Worm (Caenorhabditis elegans) whole organism, L1 larva: ENCODE results near the gene F48E8.2.

Experiments
- C04F5.9 ChIP-seq: sonication (generic microtip); optimal IDR thresholded peaks from 2 replicates; lab custom pipeline; 2016; ENCODE audit warnings: missing genetic modification characterization, missing compliant biosample characterization
- C34B4.2 ChIP-seq: sonication (generic microtip); optimal IDR thresholded peaks from 2 replicates; lab custom pipeline; 2017; ENCODE audit warnings: mild to moderate bottlenecking, missing genetic modification characterization, missing compliant biosample characterization
- F16B12.6 ChIP-seq: fragments of 150-350 bp; optimal IDR thresholded peaks from 2 replicates; lab custom pipeline; 2014; ENCODE audit warnings: missing biosample characterization, missing genetic modification characterization
- Y116A8C.19 ChIP-seq: sonication (generic microtip); optimal IDR thresholded peaks from 2 replicates; lab custom pipeline; 2016; ENCODE audit warnings: missing compliant biosample characterization, missing genetic modification characterization, borderline replicate concordance
- aha-1 ChIP-seq: fragments of 150-350 bp; optimal IDR thresholded peaks from 2 replicates; lab custom pipeline; 2014; ENCODE audit warnings: missing biosample characterization, missing genetic modification characterization
- alr-1 ChIP-seq: fragments of 200-800 bp; sonication (Bioruptor generic); optimal IDR thresholded peaks from 2 replicates; lab custom pipeline; 2018; ENCODE audit warnings: borderline replicate concordance, mild to moderate bottlenecking, missing genetic modification characterization, missing compliant biosample characterization
- blmp-1 ChIP-seq: fragments of 150-350 bp; optimal IDR thresholded peaks from 2 replicates; lab custom pipeline; 2014; ENCODE audit warnings: missing biosample characterization, missing genetic modification characterization
- ceh-8 ChIP-seq: fragments of 200-800 bp; sonication (Bioruptor generic); optimal IDR thresholded peaks from 2 replicates; lab custom pipeline; 2018; ENCODE audit warnings: mild to moderate bottlenecking, missing genetic modification characterization, moderate library complexity, missing compliant biosample characterization
- ces-1 ChIP-seq: fragments of 150-350 bp; optimal IDR thresholded peaks from 2 replicates; lab custom pipeline; 2014; ENCODE audit warnings: missing biosample characterization, missing genetic modification reagents, missing genetic modification characterization
- dsc-1 ChIP-seq: sonication (generic microtip); optimal IDR thresholded peaks from 2 replicates; lab custom pipeline; 2016; ENCODE audit warnings: mild to moderate bottlenecking, missing genetic modification characterization, missing compliant biosample characterization
- efl-3 ChIP-seq: fragments of 200-800 bp; sonication (Bioruptor generic); optimal IDR thresholded peaks from 2 replicates; lab custom pipeline; 2018; ENCODE audit warnings: mild to moderate bottlenecking, missing genetic modification characterization, missing compliant biosample characterization
- egl-13 ChIP-seq: sonication (generic microtip); optimal IDR thresholded peaks from 2 replicates; lab custom pipeline; 2016; ENCODE audit warnings: missing genotype, missing genetic modification reagents, missing genetic modification characterization, missing compliant biosample characterization
- egl-27 ChIP-seq, 2 experiments: fragments of 150-350 bp in 1 of 2; sonication (generic microtip); optimal IDR thresholded peaks; 3 replicates each; lab custom pipeline; 2017 to 2018; ENCODE audit warnings: missing biosample characterization in 2 of 2, missing genetic modification characterization in 2 of 2, missing genetic modification reagents in 2 of 2
- elt-3 ChIP-seq, 6 experiments: fragments of 150-350 bp in 1 of 6; sonication (generic microtip); optimal IDR thresholded peaks; 2 replicates each; lab custom pipeline; 2017 to 2018; ENCODE audit warnings: missing biosample characterization in 6 of 6, missing genetic modification characterization in 6 of 6, inconsistent platforms in 1 of 6
- fkh-10 ChIP-seq: sonication (generic microtip); optimal IDR thresholded peaks from 2 replicates; lab custom pipeline; 2017; ENCODE audit warnings: missing biosample characterization, missing genetic modification reagents, missing genetic modification characterization
- fkh-8 ChIP-seq: sonication (generic microtip); optimal IDR thresholded peaks from 2 replicates; lab custom pipeline; 2016; ENCODE audit warnings: mild to moderate bottlenecking, missing genetic modification characterization, missing compliant biosample characterization
- fos-1 ChIP-seq: fragments of 150-350 bp; optimal IDR thresholded peaks from 2 replicates; lab custom pipeline; 2014; ENCODE audit warnings: missing biosample characterization, missing genetic modification characterization
- hlh-17 ChIP-seq: fragments of 200-800 bp; sonication (Bioruptor generic); optimal IDR thresholded peaks from 2 replicates; lab custom pipeline; 2018; ENCODE audit warnings: missing genetic modification characterization, mild to moderate bottlenecking, missing compliant biosample characterization, moderate library complexity, borderline replicate concordance
- hlh-4 ChIP-seq: sonication (generic microtip); optimal IDR thresholded peaks from 2 replicates; lab custom pipeline; 2016; ENCODE audit warnings: mild to moderate bottlenecking, missing genetic modification characterization, missing compliant biosample characterization
- hpl-2 ChIP-seq: fragments of 150-350 bp; optimal IDR thresholded peaks from 2 replicates; lab custom pipeline; 2014; ENCODE audit warnings: missing biosample characterization, missing genetic modification reagents, missing genetic modification characterization
- irx-1 ChIP-seq: sonication (generic microtip); optimal IDR thresholded peaks from 2 replicates; lab custom pipeline; 2016; ENCODE audit warnings: missing genetic modification characterization, missing compliant biosample characterization
- isw-1 ChIP-seq: fragments of 200-800 bp; sonication (Bioruptor generic); IDR thresholded peaks from 2 replicates; pipeline ENCODE4 v1.3.6; 2022; ENCODE audit warnings: missing genetic modification characterization, missing compliant biosample characterization
- jun-1 ChIP-seq: fragments of 150-350 bp; optimal IDR thresholded peaks from 2 replicates; lab custom pipeline; 2014; ENCODE audit warnings: missing biosample characterization, missing genetic modification reagents, missing genetic modification characterization
- lin-13 ChIP-seq: fragments of 150-350 bp; optimal IDR thresholded peaks from 2 replicates; lab custom pipeline; 2014; ENCODE audit warnings: missing biosample characterization, missing genetic modification reagents, missing genetic modification characterization
- lin-39 ChIP-seq: fragments of 150-350 bp; optimal IDR thresholded peaks from 2 replicates; lab custom pipeline; 2014; ENCODE audit warnings: missing biosample characterization, missing genetic modification reagents, missing genetic modification characterization
- mef-2 ChIP-seq: fragments of 150-350 bp; optimal IDR thresholded peaks from 2 replicates; lab custom pipeline; 2014; ENCODE audit warnings: missing biosample characterization, missing genetic modification characterization
- nhr-11 ChIP-seq: fragments of 150-350 bp; optimal IDR thresholded peaks from 2 replicates; lab custom pipeline; 2014; ENCODE audit warnings: missing biosample characterization, missing genetic modification characterization
- nhr-12 ChIP-seq: sonication (generic microtip); optimal IDR thresholded peaks from 2 replicates; lab custom pipeline; 2017; ENCODE audit warnings: missing biosample characterization, missing genetic modification characterization
- nhr-20 ChIP-seq: sonication (generic microtip); optimal IDR thresholded peaks from 2 replicates; lab custom pipeline; 2016; ENCODE audit warnings: mild to moderate bottlenecking, missing genetic modification characterization, missing compliant biosample characterization
- nhr-237 ChIP-seq: fragments of 150-350 bp; optimal IDR thresholded peaks from 2 replicates; lab custom pipeline; 2014; ENCODE audit warnings: missing biosample characterization, missing genetic modification characterization
- nhr-76 ChIP-seq: sonication (generic microtip); optimal IDR thresholded peaks from 2 replicates; lab custom pipeline; 2017; ENCODE audit warnings: missing biosample characterization, missing genetic modification characterization
- nhr-84 ChIP-seq: sonication (generic microtip); optimal IDR thresholded peaks from 2 replicates; lab custom pipeline; 2017; ENCODE audit warnings: missing biosample characterization, missing genetic modification characterization
- nhr-85 ChIP-seq: sonication (generic microtip); peaks from one replicate; lab custom pipeline; 2016; ENCODE audit warnings: missing genetic modification characterization, inconsistent platforms, missing compliant biosample characterization
- pqm-1 ChIP-seq: sonication (generic microtip); optimal IDR thresholded peaks from 3 replicates; lab custom pipeline; 2017; ENCODE audit warnings: missing biosample characterization, missing genetic modification characterization
- rnt-1 ChIP-seq: sonication (generic microtip); optimal IDR thresholded peaks from 2 replicates; lab custom pipeline; 2016; ENCODE audit warnings: mild to moderate bottlenecking, missing genetic modification characterization, moderate library complexity, missing compliant biosample characterization
- skn-1 ChIP-seq: fragments of 150-350 bp; optimal IDR thresholded peaks from 2 replicates; lab custom pipeline; 2014; ENCODE audit warnings: missing biosample characterization, missing genetic modification characterization
- snpc-4 ChIP-seq: fragments of 150-350 bp; optimal IDR thresholded peaks from 2 replicates; lab custom pipeline; 2014; ENCODE audit warnings: missing biosample characterization, missing genetic modification characterization
- sox-4 ChIP-seq: sonication (generic microtip); optimal IDR thresholded peaks from 2 replicates; lab custom pipeline; 2016; ENCODE audit warnings: missing genetic modification characterization, missing compliant biosample characterization
- sptf-1 ChIP-seq: fragments of 150-350 bp; optimal IDR thresholded peaks from 2 replicates; lab custom pipeline; 2014; ENCODE audit warnings: missing biosample characterization, missing genetic modification characterization
- sup-37 ChIP-seq: fragments of 200-800 bp; sonication (Bioruptor generic); optimal IDR thresholded peaks from 2 replicates; lab custom pipeline; 2018; ENCODE audit warnings: mild to moderate bottlenecking, missing genetic modification characterization, missing compliant biosample characterization
- tlp-1 ChIP-seq: fragments of 150-350 bp; optimal IDR thresholded peaks from 2 replicates; lab custom pipeline; 2014; ENCODE audit warnings: missing biosample characterization, missing genetic modification characterization
- unc-130 ChIP-seq: fragments of 150-350 bp; optimal IDR thresholded peaks from 2 replicates; lab custom pipeline; 2017; ENCODE audit warnings: missing biosample characterization, missing genetic modification characterization, inconsistent platforms
- unc-30 ChIP-seq: sonication (generic microtip); optimal IDR thresholded peaks from 2 replicates; lab custom pipeline; 2017; ENCODE audit warnings: missing biosample characterization, missing genetic modification characterization
- xbp-1 ChIP-seq: sonication (generic microtip); optimal IDR thresholded peaks from 2 replicates; lab custom pipeline; 2016; ENCODE audit warnings: missing genetic modification characterization, missing compliant biosample characterization
- zip-4 ChIP-seq: fragments of 200-800 bp; sonication (Bioruptor generic); optimal IDR thresholded peaks from 2 replicates; lab custom pipeline; 2018; ENCODE audit warnings: mild to moderate bottlenecking, missing genetic modification characterization, moderate library complexity, missing compliant biosample characterization
- ztf-4 ChIP-seq: fragments of 150-350 bp; optimal IDR thresholded peaks from 2 replicates; lab custom pipeline; 2014; ENCODE audit warnings: missing biosample characterization, missing genetic modification characterization

The F48E8.2 gene

ce11 chrIII:5436306-5436705, 27.9 kb upstream of the F48E8.2 start:
- TF ChIP-seq blmp-1 (tag; lab: Kevin White, UChicago) (peak; percentile 81), lin-13 (GFP tag; lab: Kevin White, UChicago) (no peak)

- TF ChIP-seq nhr-12 (tag; lab: Kevin White, UChicago) (no peak), elt-3 (tag; optimal IDR thresholded peaks at IDR 0.05; lab: Kevin White, UChicago) (peak in 1 of 6 experiments; percentile 1)
Observed at ce11 chrIII:5438064-5438463, 26.1 kb upstream of the F48E8.2 start.

ce11 chrIII:5440540-5440939, 23.6 kb upstream of the F48E8.2 start, which contains the start of gene W03A5.6:
TSS of gene W03A5.6 (minus strand) at chrIII:5440640.
- TF ChIP-seq C04F5.9 (tag; lab: Kevin White, UChicago): no peak
- TF ChIP-seq fkh-8 (tag; lab: Kevin White, UChicago): no peak
- TF ChIP-seq egl-13 (tag; lab: Kevin White, UChicago): no peak
- TF ChIP-seq, all 84 proteins: peak for 0

- TF ChIP-seq rnt-1 (tag; lab: Kevin White, UChicago): peak; percentile 29
- peak; percentile 21 for TF ChIP-seq snpc-4 (tag; lab: Kevin White, UChicago)
- TF ChIP-seq fkh-10 (GFP tag; lab: Kevin White, UChicago): no peak
- TF ChIP-seq elt-3 (tag; optimal IDR thresholded peaks at IDR 0.05; lab: Kevin White, UChicago): peak in 1 of 6 experiments; percentile 73
- no peak for TF ChIP-seq ces-1 (GFP tag; lab: Kevin White, UChicago)
- no peak for TF ChIP-seq zip-4
- TF ChIP-seq nhr-76 (tag; lab: Kevin White, UChicago): no peak
- no peak for TF ChIP-seq unc-30 (tag; lab: Kevin White, UChicago)
- TF ChIP-seq egl-27 (tag; optimal IDR thresholded peaks at IDR 0.05; lab: Kevin White, UChicago): no peak
- no peak for TF ChIP-seq ceh-8 (GFP tag; lab: Kevin White, UChicago)
- peak; percentile 13 for TF ChIP-seq fos-1 (tag; lab: Kevin White, UChicago)
- TF ChIP-seq C34B4.2 (tag; lab: Kevin White, UChicago): no peak
- TF ChIP-seq sptf-1 (tag; lab: Kevin White, UChicago): no peak
- TF ChIP-seq jun-1 (tag; lab: Kevin White, UChicago): peak; percentile 12
- TF ChIP-seq pqm-1: no peak
- TF ChIP-seq nhr-12 (tag; lab: Kevin White, UChicago): no peak
- no peak for TF ChIP-seq Y116A8C.19 (tag; lab: Kevin White, UChicago)
- TF ChIP-seq hpl-2 (GFP tag; lab: Kevin White, UChicago): no peak
- TF ChIP-seq irx-1 (tag; lab: Kevin White, UChicago): peak; percentile 25
- no peak for TF ChIP-seq nhr-237
- TF ChIP-seq isw-1: no peak; the same call in 1 of the 2 replicates
- TF ChIP-seq blmp-1 (tag; lab: Kevin White, UChicago): peak; percentile 63
- no peak for TF ChIP-seq nhr-11 (tag; lab: Kevin White, UChicago)
- TF ChIP-seq efl-3 (GFP tag; lab: Kevin White, UChicago): no peak
- no peak for TF ChIP-seq fkh-8 (tag; lab: Kevin White, UChicago)
- no peak for TF ChIP-seq aha-1
- no peak for TF ChIP-seq sup-37 (GFP tag; lab: Kevin White, UChicago)
- TF ChIP-seq alr-1 (tag; lab: Kevin White, UChicago): no peak
- TF ChIP-seq hlh-17 (GFP tag; lab: Kevin White, UChicago): no peak
- TF ChIP-seq lin-39: peak; percentile 3
- TF ChIP-seq nhr-20 (tag; lab: Kevin White, UChicago): peak; percentile 50
- no peak for TF ChIP-seq sox-4
- TF ChIP-seq dsc-1 (tag; lab: Kevin White, UChicago): no peak
- TF ChIP-seq xbp-1: peak; percentile 51
- no peak for TF ChIP-seq C04F5.9 (tag; lab: Kevin White, UChicago)
- no peak for TF ChIP-seq nhr-84 (tag; lab: Kevin White, UChicago)
- no peak for TF ChIP-seq hlh-4 (tag; lab: Kevin White, UChicago)
- no peak for TF ChIP-seq tlp-1 (tag; lab: Kevin White, UChicago)
- no peak for TF ChIP-seq ztf-4 (tag; lab: Kevin White, UChicago)
- peak; percentile 68 for TF ChIP-seq skn-1 (tag; lab: Kevin White, UChicago)
- peak; percentile 49 for TF ChIP-seq unc-130 (tag; lab: Kevin White, UChicago)
- peak; percentile 90 for TF ChIP-seq F16B12.6 (tag; lab: Kevin White, UChicago)
- no peak for TF ChIP-seq mef-2 (tag; lab: Kevin White, UChicago)
- TF ChIP-seq egl-13 (tag; lab: Kevin White, UChicago): no peak
- TF ChIP-seq nhr-85 (tag; lab: Kevin White, UChicago): peak; percentile 63
Observed at ce11 chrIII:5442711-5443253, 21.4 kb upstream of the F48E8.2 start, which contains the start of the genes T24G10.2 and disl-2. TSS of gene T24G10.2 (minus strand) at chrIII:5442761. TSS of gene disl-2 (plus strand) at chrIII:5443167.
